Worm (Caenorhabditis elegans) whole organism, dauer: ENCODE results near the gene pkc-1.
"Not testable (repeated sequence)": the region's sequence is repeated elsewhere in the genome, so short reads cannot be mapped to it uniquely, and the experiment has no call there.

Source experiments
- unc-62 ChIP-seq: sonication (generic microtip); optimal IDR thresholded peaks from 2 replicates; lab custom pipeline; 2017; ENCODE audit warnings: missing biosample characterization, missing genetic modification reagents, missing genetic modification characterization

The pkc-1 gene

ce11 chrV:12039755-12040154 is 7.8 kb upstream of the pkc-1 start:
- TF ChIP-seq unc-62 (GFP tag; lab: Kevin White, UChicago) = no peak

- no peak for TF ChIP-seq unc-62 (GFP tag; lab: Kevin White, UChicago)
These were observed 6.8 kb upstream of the pkc-1 start for ce11 chrV:12038783-12039182.

- no peak for TF ChIP-seq unc-62 (GFP tag; lab: Kevin White, UChicago)
These were observed 6.4 kb upstream of the pkc-1 start for ce11 chrV:12038317-12038716.

ce11 chrV:12037889-12038288 is 5.9 kb upstream of the pkc-1 start:
- TF ChIP-seq unc-62 (GFP tag; lab: Kevin White, UChicago) = no peak

- no peak for TF ChIP-seq unc-62 (GFP tag; lab: Kevin White, UChicago)
These were observed 4.2 kb upstream of the pkc-1 start for ce11 chrV:12036129-12036528.

- TF ChIP-seq unc-62 (GFP tag; lab: Kevin White, UChicago) = no peak
These were observed 1.9 kb upstream of the pkc-1 start for ce11 chrV:12033841-12034240.

- TF ChIP-seq unc-62 (GFP tag; lab: Kevin White, UChicago) = no peak
These were observed 3.8 kb downstream of the pkc-1 start for ce11 chrV:12028151-12028550.

- TF ChIP-seq unc-62 (GFP tag; lab: Kevin White, UChicago) = no peak
These were observed 5.0 kb downstream of the pkc-1 start for ce11 chrV:12026878-12027477.

- TF ChIP-seq unc-62 (GFP tag; lab: Kevin White, UChicago) = no peak
These were observed 6.3 kb downstream of the pkc-1 start for ce11 chrV:12025683-12026082.

- no peak for TF ChIP-seq unc-62 (GFP tag; lab: Kevin White, UChicago)
These were observed 7.7 kb downstream of the pkc-1 start for ce11 chrV:12024273-12024672.

ce11 chrV:12020940-12021339 is 11.0 kb downstream of the pkc-1 start:
- TF ChIP-seq unc-62 (GFP tag; lab: Kevin White, UChicago) = no peak

ce11 chrV:12020026-12020425 is 11.9 kb downstream of the pkc-1 start, which contains the start of gene F10C2.3:
F10C2.3 (plus strand) TSS chrV:12020326.
- not testable (repeated sequence) for TF ChIP-seq unc-62 (GFP tag; lab: Kevin White, UChicago)

ce11 chrV:12013298-12013697 is 18.7 kb downstream of the pkc-1 start, which contains the start of gene add-2:
add-2 (minus strand) TSS chrV:12013406.
- TF ChIP-seq unc-62 (GFP tag; lab: Kevin White, UChicago) = no peak

- no peak for TF ChIP-seq unc-62 (GFP tag; lab: Kevin White, UChicago)
These were observed 20.3 kb downstream of the pkc-1 start for ce11 chrV:12011686-12012085.

- TF ChIP-seq unc-62 (GFP tag; lab: Kevin White, UChicago) = no peak
These were observed 25.5 kb downstream of the pkc-1 start, which contains the start of gene F57F5.3 for ce11 chrV:12006495-12006894. F57F5.3 (minus strand) TSS chrV:12006595.

- TF ChIP-seq unc-62 (GFP tag; lab: Kevin White, UChicago) = no peak
These were observed 27.4 kb downstream of the pkc-1 start for ce11 chrV:12004501-12004940.

- no peak for TF ChIP-seq unc-62 (GFP tag; lab: Kevin White, UChicago)
These were observed 29.0 kb downstream of the pkc-1 start, which contains the start of gene cpr-9 for ce11 chrV:12002866-12003485. cpr-9 (plus strand) TSS chrV:12003053.
